Worm (Caenorhabditis elegans) whole organism, L1 larva: ENCODE results near the gene F56D2.8.

Experiments used
- C04F5.9 ChIP-seq: sonication (generic microtip); optimal IDR thresholded peaks from 2 replicates; lab custom pipeline; 2016; ENCODE audit warnings: missing genetic modification characterization, missing compliant biosample characterization
- C16A3.4 ChIP-seq: fragments of 150-350 bp; optimal IDR thresholded peaks from 2 replicates; lab custom pipeline; 2014; ENCODE audit warnings: missing biosample characterization, missing genetic modification characterization
- F16B12.6 ChIP-seq: fragments of 150-350 bp; optimal IDR thresholded peaks from 2 replicates; lab custom pipeline; 2014; ENCODE audit warnings: missing biosample characterization, missing genetic modification characterization
- alr-1 ChIP-seq: fragments of 200-800 bp; sonication (Bioruptor generic); optimal IDR thresholded peaks from 2 replicates; lab custom pipeline; 2018; ENCODE audit warnings: borderline replicate concordance, mild to moderate bottlenecking, missing genetic modification characterization, missing compliant biosample characterization
- aly-2 ChIP-seq: fragments of 150-350 bp; optimal IDR thresholded peaks from 2 replicates; lab custom pipeline; 2014; ENCODE audit warnings: missing biosample characterization, missing genetic modification characterization
- blmp-1 ChIP-seq: fragments of 150-350 bp; optimal IDR thresholded peaks from 2 replicates; lab custom pipeline; 2014; ENCODE audit warnings: missing biosample characterization, missing genetic modification characterization
- ceh-82 ChIP-seq, 3 experiments: fragments of 150-350 bp in 1 of 3; sonication (generic microtip) in 2 of 3; optimal IDR thresholded peaks; 2 replicates each; lab custom pipeline; 2014 to 2017; ENCODE audit warnings: missing biosample characterization in 3 of 3, missing genetic modification characterization in 3 of 3
- ceh-88 ChIP-seq: fragments of 200-800 bp; sonication (Bioruptor generic); IDR thresholded peaks from 2 replicates; pipeline ENCODE4 v1.3.6; 2022; ENCODE audit warnings: missing genetic modification characterization, missing compliant biosample characterization
- ces-1 ChIP-seq: fragments of 150-350 bp; optimal IDR thresholded peaks from 2 replicates; lab custom pipeline; 2014; ENCODE audit warnings: missing biosample characterization, missing genetic modification reagents, missing genetic modification characterization
- dsc-1 ChIP-seq: sonication (generic microtip); optimal IDR thresholded peaks from 2 replicates; lab custom pipeline; 2016; ENCODE audit warnings: mild to moderate bottlenecking, missing genetic modification characterization, missing compliant biosample characterization
- egl-13 ChIP-seq: sonication (generic microtip); optimal IDR thresholded peaks from 2 replicates; lab custom pipeline; 2016; ENCODE audit warnings: missing genotype, missing genetic modification reagents, missing genetic modification characterization, missing compliant biosample characterization
- elt-2 ChIP-seq: sonication (generic microtip); optimal IDR thresholded peaks from 2 replicates; lab custom pipeline; 2016; ENCODE audit warnings: missing genetic modification characterization, mild to moderate bottlenecking, inconsistent platforms, missing compliant biosample characterization, missing genetic modification reagents
- ets-5 ChIP-seq: fragments of 200-800 bp; sonication (Bioruptor generic); IDR thresholded peaks from 2 replicates; pipeline ENCODE4 v1.3.6; 2022; ENCODE audit warnings: missing genetic modification characterization, missing compliant biosample characterization
- fkh-10 ChIP-seq: sonication (generic microtip); optimal IDR thresholded peaks from 2 replicates; lab custom pipeline; 2017; ENCODE audit warnings: missing biosample characterization, missing genetic modification reagents, missing genetic modification characterization
- hlh-17 ChIP-seq: fragments of 200-800 bp; sonication (Bioruptor generic); optimal IDR thresholded peaks from 2 replicates; lab custom pipeline; 2018; ENCODE audit warnings: missing genetic modification characterization, mild to moderate bottlenecking, missing compliant biosample characterization, moderate library complexity, borderline replicate concordance
- hlh-4 ChIP-seq: sonication (generic microtip); optimal IDR thresholded peaks from 2 replicates; lab custom pipeline; 2016; ENCODE audit warnings: mild to moderate bottlenecking, missing genetic modification characterization, missing compliant biosample characterization
- hpl-2 ChIP-seq: fragments of 150-350 bp; optimal IDR thresholded peaks from 2 replicates; lab custom pipeline; 2014; ENCODE audit warnings: missing biosample characterization, missing genetic modification reagents, missing genetic modification characterization
- jun-1 ChIP-seq: fragments of 150-350 bp; optimal IDR thresholded peaks from 2 replicates; lab custom pipeline; 2014; ENCODE audit warnings: missing biosample characterization, missing genetic modification reagents, missing genetic modification characterization
- lin-13 ChIP-seq: fragments of 150-350 bp; optimal IDR thresholded peaks from 2 replicates; lab custom pipeline; 2014; ENCODE audit warnings: missing biosample characterization, missing genetic modification reagents, missing genetic modification characterization
- lin-15B ChIP-seq: fragments of 150-350 bp; sonication (generic microtip); optimal IDR thresholded peaks from 3 replicates; lab custom pipeline; 2014; ENCODE audit warnings: missing biosample characterization, missing genetic modification characterization
- lin-35 ChIP-seq, 2 experiments: fragments of 150-350 bp; optimal IDR thresholded peaks; 2 replicates each; lab custom pipeline; 2014; ENCODE audit warnings: missing biosample characterization in 2 of 2, missing genetic modification characterization in 2 of 2, missing genetic modification reagents in 2 of 2
- lin-39 ChIP-seq: fragments of 150-350 bp; optimal IDR thresholded peaks from 2 replicates; lab custom pipeline; 2014; ENCODE audit warnings: missing biosample characterization, missing genetic modification reagents, missing genetic modification characterization
- lir-3 ChIP-seq: sonication (generic microtip); optimal IDR thresholded peaks from 2 replicates; lab custom pipeline; 2016; ENCODE audit warnings: mild to moderate bottlenecking, missing genetic modification characterization, moderate library complexity, missing compliant biosample characterization; ENCODE audit not compliant: poor library complexity
- mab-9 ChIP-seq: fragments of 200-800 bp; sonication (Bioruptor generic); IDR thresholded peaks from 2 replicates; pipeline ENCODE4 v1.3.6; 2022; ENCODE audit warnings: missing genetic modification reagents, missing genetic modification characterization, missing compliant biosample characterization
- nhr-11 ChIP-seq: fragments of 150-350 bp; optimal IDR thresholded peaks from 2 replicates; lab custom pipeline; 2014; ENCODE audit warnings: missing biosample characterization, missing genetic modification characterization
- nhr-12 ChIP-seq: sonication (generic microtip); optimal IDR thresholded peaks from 2 replicates; lab custom pipeline; 2017; ENCODE audit warnings: missing biosample characterization, missing genetic modification characterization
- nhr-19 ChIP-seq: fragments of 200-800 bp; sonication (Bioruptor generic); conservative IDR thresholded peaks from 2 replicates; pipeline ENCODE4 v1.3.6; 2022; ENCODE audit warnings: missing genetic modification characterization, missing compliant biosample characterization
- nhr-237 ChIP-seq: fragments of 150-350 bp; optimal IDR thresholded peaks from 2 replicates; lab custom pipeline; 2014; ENCODE audit warnings: missing biosample characterization, missing genetic modification characterization
- nhr-71 ChIP-seq: sonication (generic microtip); optimal IDR thresholded peaks from 2 replicates; lab custom pipeline; 2016; ENCODE audit warnings: mild to moderate bottlenecking, missing genetic modification characterization, moderate library complexity, missing compliant biosample characterization
- nhr-76 ChIP-seq: sonication (generic microtip); optimal IDR thresholded peaks from 2 replicates; lab custom pipeline; 2017; ENCODE audit warnings: missing biosample characterization, missing genetic modification characterization
- nhr-84 ChIP-seq: sonication (generic microtip); optimal IDR thresholded peaks from 2 replicates; lab custom pipeline; 2017; ENCODE audit warnings: missing biosample characterization, missing genetic modification characterization
- nhr-85 ChIP-seq: sonication (generic microtip); peaks from one replicate; lab custom pipeline; 2016; ENCODE audit warnings: missing genetic modification characterization, inconsistent platforms, missing compliant biosample characterization
- pag-3 ChIP-seq: sonication (generic microtip); optimal IDR thresholded peaks from 2 replicates; lab custom pipeline; 2017; ENCODE audit warnings: missing genetic modification characterization, mild to moderate bottlenecking, missing compliant biosample characterization, antibody characterized with exemption, borderline replicate concordance; ENCODE audit not compliant: insufficient read depth
- pqm-1 ChIP-seq: sonication (generic microtip); optimal IDR thresholded peaks from 3 replicates; lab custom pipeline; 2017; ENCODE audit warnings: missing biosample characterization, missing genetic modification characterization
- snpc-4 ChIP-seq: fragments of 150-350 bp; optimal IDR thresholded peaks from 2 replicates; lab custom pipeline; 2014; ENCODE audit warnings: missing biosample characterization, missing genetic modification characterization
- snu-23 ChIP-seq: sonication (generic microtip); optimal IDR thresholded peaks from 2 replicates; lab custom pipeline; 2016; ENCODE audit warnings: missing genetic modification characterization, missing compliant biosample characterization
- tbx-2 ChIP-seq: sonication (generic microtip); optimal IDR thresholded peaks from 2 replicates; lab custom pipeline; 2016; ENCODE audit warnings: missing genetic modification characterization, missing compliant biosample characterization
- unc-30 ChIP-seq: sonication (generic microtip); optimal IDR thresholded peaks from 2 replicates; lab custom pipeline; 2017; ENCODE audit warnings: missing biosample characterization, missing genetic modification characterization
- unc-98 ChIP-seq: fragments of 200-800 bp; sonication (Bioruptor generic); IDR thresholded peaks from 2 replicates; pipeline ENCODE4 v1.3.6; 2022; ENCODE audit warnings: missing genetic modification characterization, missing compliant biosample characterization
- zag-1 ChIP-seq: fragments of 150-350 bp; optimal IDR thresholded peaks from 2 replicates; lab custom pipeline; 2014; ENCODE audit warnings: missing biosample characterization, missing genetic modification characterization
- ztf-4 ChIP-seq: fragments of 150-350 bp; optimal IDR thresholded peaks from 2 replicates; lab custom pipeline; 2014; ENCODE audit warnings: missing biosample characterization, missing genetic modification characterization

The F56D2.8 gene

ce11 chrIII:5601999-5602398 lies 19.3 kb upstream of the F56D2.8 start (continued):
- no peak for TF ChIP-seq nhr-12 (tag; lab: Kevin White, UChicago)
- TF ChIP-seq mab-9 (GFP tag; lab: Robert Waterston, UW), result 0 out of 2 replicates have a peak, but pooled peaks have one; percentile 20
- no peak for TF ChIP-seq nhr-237 (tag; lab: Kevin White, UChicago)
- no peak for TF ChIP-seq alr-1 (tag; lab: Kevin White, UChicago)
- TF ChIP-seq nhr-11 (tag; lab: Kevin White, UChicago), result no peak
- TF ChIP-seq dsc-1 (tag; lab: Kevin White, UChicago), result peak; percentile 67
- peak; percentile 69 for TF ChIP-seq tbx-2 (tag; lab: Kevin White, UChicago)
- peak; percentile 67 to 87 for TF ChIP-seq lin-35 (GFP tag; optimal IDR thresholded peaks at IDR 0.05; lab: Kevin White, UChicago)
- TF ChIP-seq C16A3.4 (tag; lab: Kevin White, UChicago), result peak; percentile 73
- TF ChIP-seq ces-1, result no peak
- TF ChIP-seq hlh-4, result no peak
- peak; percentile 56; the same call in 1 of the 2 replicates for TF ChIP-seq unc-98 (GFP tag; lab: Robert Waterston, UW)
- peak; percentile 72 for TF ChIP-seq jun-1 (tag; lab: Kevin White, UChicago)
- TF ChIP-seq nhr-19, result peak; percentile 82
- TF ChIP-seq ceh-88, result peak; percentile 39; the same call in 1 of the 2 replicates
- TF ChIP-seq elt-2 (tag; lab: Kevin White, UChicago), result peak; percentile 43
- TF ChIP-seq snu-23 (GFP tag; lab: Kevin White, UChicago), result peak; percentile 88
- TF ChIP-seq unc-30 (tag; lab: Kevin White, UChicago), result no peak
- no peak for TF ChIP-seq zag-1 (tag; lab: Kevin White, UChicago)
- peak; percentile 48 for TF ChIP-seq lin-13 (GFP tag; lab: Kevin White, UChicago)
- TF ChIP-seq lin-39 (tag; lab: Kevin White, UChicago), result peak; percentile 12
- no peak for TF ChIP-seq pag-3 (tag; lab: Kevin White, UChicago)
- no peak for TF ChIP-seq hpl-2 (GFP tag; lab: Kevin White, UChicago)
- TF ChIP-seq nhr-76 (tag; lab: Kevin White, UChicago), result peak; percentile 44
- no peak for TF ChIP-seq ets-5 (GFP tag; lab: Robert Waterston, UW)
- no peak for TF ChIP-seq pqm-1
- no peak for TF ChIP-seq egl-13 (tag; lab: Kevin White, UChicago)
- TF ChIP-seq nhr-71, result peak; percentile 83
- TF ChIP-seq lin-15B (tag; lab: Kevin White, UChicago), result peak; percentile 34
- peak; percentile 58 for TF ChIP-seq aly-2 (tag; lab: Kevin White, UChicago)
- TF ChIP-seq hlh-17 (GFP tag; lab: Kevin White, UChicago), result no peak
- peak; percentile 64 for TF ChIP-seq lir-3
- TF ChIP-seq ztf-4 (tag; lab: Kevin White, UChicago), result peak; percentile 2
- TF ChIP-seq fkh-10 (GFP tag; lab: Kevin White, UChicago), result no peak
- TF ChIP-seq ceh-82 (tag; optimal IDR thresholded peaks at IDR 0.05; lab: Kevin White, UChicago), result peak; percentile 50 to 62 (median 58)
- peak; percentile 74 for TF ChIP-seq nhr-85 (tag; lab: Kevin White, UChicago)
- peak; percentile 15 for TF ChIP-seq F16B12.6 (tag; lab: Kevin White, UChicago)

- TF ChIP-seq nhr-12 (tag; lab: Kevin White, UChicago) (no peak), hpl-2 (GFP tag; lab: Kevin White, UChicago) (no peak), nhr-84 (tag; lab: Kevin White, UChicago) (no peak), alr-1 (tag; lab: Kevin White, UChicago) (no peak), snpc-4 (no peak), ztf-4 (tag; lab: Kevin White, UChicago) (no peak), C04F5.9 (tag; lab: Kevin White, UChicago) (no peak), blmp-1 (tag; lab: Kevin White, UChicago) (no peak)
These were observed 17.3 kb upstream of the F56D2.8 start, which contains the start of gene wdr-37 for ce11 chrIII:5599958-5600357. wdr-37 (minus strand) TSS chrIII:5600058.
